Worm (Caenorhabditis elegans): ENCODE measurements around the gene kin-18.

- TF ChIP-seq rnt-1 (tag; optimal IDR thresholded peaks at IDR 0.05) (peak; percentile 54), nhr-28 (tag; optimal IDR thresholded peaks at IDR 0.05) (no peak)
These were observed 2.0 kb upstream of the kin-18 start, which contains the start of gene nmt-1 for ce11 chrIII:6116281-6116886.
